Fruit fly (Drosophila melanogaster): ENCODE measurements around the gene Ten-a.

Gene Ten-a

dm6 chrX:12028825-12029514, 14.5 kb upstream of the Ten-a start, which contains the start of gene Usp7 (continued):
- TF ChIP-seq CHES-1-like (GFP tag; optimal IDR thresholded peaks at IDR 0.05) (no peak), hbn (GFP tag; IDR thresholded peaks at IDR 0.05; ENCODE audit: partially characterized antibody) (peak; percentile 91), odd (GFP tag; optimal IDR thresholded peaks at IDR 0.05) (no peak), otp (GFP tag; IDR thresholded peaks at IDR 0.05) (no peak), Kr (GFP tag; optimal IDR thresholded peaks at IDR 0.05) (no peak), shn (GFP tag; optimal IDR thresholded peaks at IDR 0.05) (no peak), CG14014 (GFP tag; IDR thresholded peaks at IDR 0.05) (0 out of 2 replicates have a peak, but pooled peaks have one; percentile 11), CG11723 (GFP tag; optimal IDR thresholded peaks at IDR 0.05) (peak; percentile 15), CG30403 (GFP tag; optimal IDR thresholded peaks at IDR 0.05) (peak; percentile 20), MESR4 (GFP tag; optimal IDR thresholded peaks at IDR 0.05) (peak; percentile 60), Dip2 (GFP tag; IDR thresholded peaks at IDR 0.05) (no peak), Hmx (GFP tag; optimal IDR thresholded peaks at IDR 0.05) (no peak), CG17186 (GFP tag; optimal IDR thresholded peaks at IDR 0.05) (peak; percentile 42), CG6689 (GFP tag; IDR thresholded peaks at IDR 0.05) (no peak), CG13296 (GFP tag; optimal IDR thresholded peaks at IDR 0.05) (peak; percentile 32), sim (GFP tag; IDR thresholded peaks at IDR 0.05) (no peak), CG33213 (GFP tag; optimal IDR thresholded peaks at IDR 0.05) (peak; percentile 29), sug (tag; optimal IDR thresholded peaks at IDR 0.05) (peak; percentile 13), CG15601 (tag; optimal IDR thresholded peaks at IDR 0.05) (peak; percentile 52), ewg (GFP tag; optimal IDR thresholded peaks at IDR 0.05) (no peak), bsh (GFP tag; optimal IDR thresholded peaks at IDR 0.05) (no peak), CG9437 (GFP tag; optimal IDR thresholded peaks at IDR 0.05) (peak; percentile 30), CG9797 (GFP tag; optimal IDR thresholded peaks at IDR 0.05) (peak; percentile 41), B-H2 (GFP tag; optimal IDR thresholded peaks at IDR 0.05) (peak; percentile 8), sens (GFP tag) (peak; percentile 72), maf-S (GFP tag; optimal IDR thresholded peaks at IDR 0.05) (peak; percentile 2), nom (GFP tag; optimal IDR thresholded peaks at IDR 0.05) (no peak), stwl (tag; optimal IDR thresholded peaks at IDR 0.05) (peak; percentile 79), Sry-δ (GFP tag; optimal IDR thresholded peaks at IDR 0.05) (peak; percentile 80), fd102C (GFP tag; optimal IDR thresholded peaks at IDR 0.05) (no peak), CG7357 (GFP tag; IDR thresholded peaks at IDR 0.05) (peak; percentile 51; the same call in 1 of the 3 replicates), CG4282 (GFP tag; optimal IDR thresholded peaks at IDR 0.05) (no peak), CG17328 (GFP tag; IDR thresholded peaks at IDR 0.05) (no peak), CG9932 (GFP tag; IDR thresholded peaks at IDR 0.05) (peak; percentile 68), fu2 (GFP tag; optimal IDR thresholded peaks at IDR 0.05) (no peak), CG18476 (GFP tag; optimal IDR thresholded peaks at IDR 0.05) (no peak), sqz (GFP tag; optimal IDR thresholded peaks at IDR 0.05) (peak; percentile 11), lbe (GFP tag; optimal IDR thresholded peaks at IDR 0.05) (no peak), Dbx (GFP tag; IDR thresholded peaks at IDR 0.05) (peak; percentile 58; the same call in 1 of the 3 replicates), dysf (GFP tag; IDR thresholded peaks at IDR 0.05) (peak; percentile 6; the same call in 1 of the 3 replicates), CG13624 (GFP tag; optimal IDR thresholded peaks at IDR 0.05) (peak; percentile 29), CG4854 (GFP tag; optimal IDR thresholded peaks at IDR 0.05) (no peak), slou (GFP tag; optimal IDR thresholded peaks at IDR 0.05) (no peak), CG4617 (GFP tag; optimal IDR thresholded peaks at IDR 0.05; ENCODE audit: borderline replicate concordance) (peak; percentile 26), chn (GFP tag; optimal IDR thresholded peaks at IDR 0.05) (no peak), Six4 (GFP tag; optimal IDR thresholded peaks at IDR 0.05) (no peak), CG8290 (GFP tag; optimal IDR thresholded peaks at IDR 0.05) (peak; percentile 83), CG8290 (tag; optimal IDR thresholded peaks at IDR 0.05) (no peak), E2f2 (GFP tag; IDR thresholded peaks at IDR 0.05) (peak; percentile 73), CG14860 (GFP tag; IDR thresholded peaks at IDR 0.05; ENCODE audit: partially characterized antibody) (peak; percentile 91)
